Worm (Caenorhabditis elegans): ENCODE measurements around the gene mlh-1.

The mlh-1 gene

ce11 chrIII:13484024-13484423, 30.3 kb downstream of the mlh-1 start, which contains the start of gene acc-4:
acc-4 (minus strand) TSS chrIII:13484124.
- TF ChIP-seq pqm-1 (tag; optimal IDR thresholded peaks at IDR 0.05) = no peak
- TF ChIP-seq dve-1 (tag; optimal IDR thresholded peaks at IDR 0.05) = no peak
- no peak for TF ChIP-seq npax-4 (tag; optimal IDR thresholded peaks at IDR 0.05)
- TF ChIP-seq sox-4 (tag; optimal IDR thresholded peaks at IDR 0.05) = no peak
- TF ChIP-seq nhr-11 (tag; optimal IDR thresholded peaks at IDR 0.05) = no peak
- no peak for TF ChIP-seq ahr-1 (tag; optimal IDR thresholded peaks at IDR 0.05)
- TF ChIP-seq ceh-2 (tag; optimal IDR thresholded peaks at IDR 0.05) = no peak
- TF ChIP-seq ceh-34 (tag; optimal IDR thresholded peaks at IDR 0.05) = no peak
- no peak for TF ChIP-seq pag-3 (tag; optimal IDR thresholded peaks at IDR 0.05; ENCODE audit: borderline replicate concordance)
- TF ChIP-seq ama-1 (optimal IDR thresholded peaks at IDR 0.05) = no peak
- TF ChIP-seq fkh-6 (tag; optimal IDR thresholded peaks at IDR 0.05) = no peak
- TF ChIP-seq madf-2 (tag; optimal IDR thresholded peaks at IDR 0.05) = no peak
- TF ChIP-seq ceh-14 (tag; optimal IDR thresholded peaks at IDR 0.05) = no peak

ce11 chrIII:13476682-13477081, 37.7 kb downstream of the mlh-1 start, which contains the start of gene T27E9.6:
T27E9.6 (minus strand) TSS chrIII:13476782.
- TF ChIP-seq tbx-2 (tag; optimal IDR thresholded peaks at IDR 0.05) = no peak
- TF ChIP-seq lin-11 (tag; optimal IDR thresholded peaks at IDR 0.05) = no peak
- no peak for TF ChIP-seq ztf-16 (tag; optimal IDR thresholded peaks at IDR 0.05)
- no peak for TF ChIP-seq ceh-18 (tag; optimal IDR thresholded peaks at IDR 0.05)
- no peak for TF ChIP-seq hlh-8 (tag; optimal IDR thresholded peaks at IDR 0.05)
- no peak for TF ChIP-seq elt-4 (tag; optimal IDR thresholded peaks at IDR 0.05)

DNA sequence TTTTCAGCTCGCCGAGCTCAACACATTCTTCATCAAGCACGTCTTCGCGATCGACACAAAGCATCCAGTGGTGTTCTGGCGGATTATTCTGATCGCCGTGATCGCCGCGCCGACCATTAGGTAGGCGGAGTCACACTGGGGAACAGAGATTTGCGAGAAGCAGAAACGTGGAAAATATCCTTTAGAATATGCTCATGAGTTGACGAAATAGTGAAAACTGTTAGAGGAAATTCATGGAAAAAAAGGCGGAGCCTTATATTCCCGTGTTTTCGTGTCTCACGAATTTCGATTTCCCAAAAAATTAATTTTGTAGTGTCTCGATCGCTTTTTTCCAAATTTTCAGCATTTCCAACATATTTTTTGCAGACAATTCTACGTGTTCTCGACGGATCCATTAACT, 39.9 kb downstream of the mlh-1 start:
- TF ChIP-seq tbx-2 (tag; optimal IDR thresholded peaks at IDR 0.05) (peak; percentile 81), hlh-13 (GFP tag; optimal IDR thresholded peaks at IDR 0.05) (no peak), dve-1 (tag; optimal IDR thresholded peaks at IDR 0.05) (no peak), rnt-1 (tag; optimal IDR thresholded peaks at IDR 0.05) (peak; percentile 43), hlh-30 (tag; optimal IDR thresholded peaks at IDR 0.05; ENCODE audit: insufficient read depth) (no peak), tbx-7 (tag; optimal IDR thresholded peaks at IDR 0.05) (peak; percentile 85), sox-2 (GFP tag; IDR thresholded peaks at IDR 0.05) (no peak), hlh-15 (tag; optimal IDR thresholded peaks at IDR 0.05) (no peak), pax-1 (tag; optimal IDR thresholded peaks at IDR 0.05) (no peak), sdc-2 (tag; optimal IDR thresholded peaks at IDR 0.05) (no peak), unc-42 (tag; optimal IDR thresholded peaks at IDR 0.05) (no peak), hlh-8 (tag; optimal IDR thresholded peaks at IDR 0.05) (peak; percentile 44), ceh-24 (tag; optimal IDR thresholded peaks at IDR 0.05) (no peak), ceh-2 (tag; optimal IDR thresholded peaks at IDR 0.05) (peak; percentile 71), ref-2 (tag; optimal IDR thresholded peaks at IDR 0.05) (peak; percentile 47), ceh-14 (tag; optimal IDR thresholded peaks at IDR 0.05) (peak; percentile 29), zip-5 (tag; optimal IDR thresholded peaks at IDR 0.05) (peak; percentile 78), lin-11 (tag; optimal IDR thresholded peaks at IDR 0.05) (no peak), ceh-34 (tag; optimal IDR thresholded peaks at IDR 0.05) (no peak), ahr-1 (tag; optimal IDR thresholded peaks at IDR 0.05) (peak; percentile 28), pros-1 (tag; optimal IDR thresholded peaks at IDR 0.05) (no peak), C38D4.7 (GFP tag; optimal IDR thresholded peaks at IDR 0.05) (no peak), T23F11.4 (GFP tag; optimal IDR thresholded peaks at IDR 0.05) (no peak), ceh-45 (GFP tag; IDR thresholded peaks at IDR 0.05) (no peak), K02D7.2 (tag; optimal IDR thresholded peaks at IDR 0.05) (no peak), npax-4 (tag; optimal IDR thresholded peaks at IDR 0.05) (no peak), ceh-9 (tag; optimal IDR thresholded peaks at IDR 0.05) (no peak), ceh-30 (tag; optimal IDR thresholded peaks at IDR 0.05) (no peak), nhr-232 (tag; optimal IDR thresholded peaks at IDR 0.05) (no peak), C08G9.2 (tag; optimal IDR thresholded peaks at IDR 0.05) (peak; percentile 79), ceh-31 (tag; optimal IDR thresholded peaks at IDR 0.05) (peak; percentile 84), ceh-6 (GFP tag; optimal IDR thresholded peaks at IDR 0.05) (peak; percentile 13), lim-6 (tag; optimal IDR thresholded peaks at IDR 0.05) (no peak), ceh-19 (GFP tag; optimal IDR thresholded peaks at IDR 0.05) (no peak), pha-4 (tag; optimal IDR thresholded peaks at IDR 0.05) (no peak), ets-4 (tag; optimal IDR thresholded peaks at IDR 0.05) (peak; percentile 32), hlh-6 (tag; optimal IDR thresholded peaks at IDR 0.05) (no peak), pat-9 (tag; optimal IDR thresholded peaks at IDR 0.05) (no peak), elt-4 (tag; optimal IDR thresholded peaks at IDR 0.05) (no peak), fax-1 (tag; optimal IDR thresholded peaks at IDR 0.05) (peak; percentile 57), fkh-6 (tag; optimal IDR thresholded peaks at IDR 0.05) (peak; percentile 49), madf-2 (tag; optimal IDR thresholded peaks at IDR 0.05) (no peak)

All from whole organism, late embryonic.